Fruit fly (Drosophila melanogaster): ENCODE data around the gene nonC.

The nonC gene

DNA sequence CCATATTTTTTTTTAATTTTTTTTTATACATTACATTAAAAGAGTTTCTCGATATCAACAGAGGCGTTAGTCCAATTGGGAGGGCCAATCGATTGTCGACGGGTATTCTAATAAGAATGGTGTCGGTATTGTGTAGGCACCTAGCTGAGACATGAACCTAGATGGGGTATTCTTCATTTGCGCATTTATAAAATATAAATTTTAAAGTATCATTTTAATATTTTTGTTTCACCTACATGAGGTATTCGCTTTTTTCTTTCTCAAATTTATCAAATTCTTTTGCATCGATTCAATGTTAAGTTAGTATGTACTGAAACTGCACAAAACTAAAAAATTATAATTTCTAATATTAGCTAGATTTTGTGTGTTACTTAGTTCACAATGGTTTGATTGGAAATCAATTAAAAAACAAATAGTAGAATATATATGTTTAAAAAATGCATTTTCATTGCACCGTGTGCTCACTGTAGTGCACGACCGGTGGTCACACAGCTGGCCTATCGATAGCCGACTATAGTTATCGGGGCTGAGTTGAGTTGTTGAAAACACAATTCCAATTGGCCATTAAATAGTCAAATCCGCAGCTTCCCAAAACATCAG is 19.6 kb downstream of the nonC start, which contains the start of the genes CG14435 and Tmf (continued):
- peak; percentile 20 for TF ChIP-seq CG1621 (tag; optimal IDR thresholded peaks at IDR 0.05)
- peak; percentile 78 for TF ChIP-seq acj6 (GFP tag; optimal IDR thresholded peaks at IDR 0.05)
- TF ChIP-seq OdsH (GFP tag; optimal IDR thresholded peaks at IDR 0.05): peak; percentile 78
- peak; percentile 38 for TF ChIP-seq spab (GFP tag; optimal IDR thresholded peaks at IDR 0.05)
- TF ChIP-seq Blimp-1 (GFP tag; optimal IDR thresholded peaks at IDR 0.05): peak; percentile 47
- TF ChIP-seq topi (GFP tag; optimal IDR thresholded peaks at IDR 0.05): peak; percentile 73
- TF ChIP-seq CG8632 (GFP tag; optimal IDR thresholded peaks at IDR 0.05): peak; percentile 73
- TF ChIP-seq CG6163 (GFP tag; IDR thresholded peaks at IDR 0.05): peak; percentile 85
- TF ChIP-seq Met (GFP tag; optimal IDR thresholded peaks at IDR 0.05): peak; percentile 80
- peak; percentile 53 for TF ChIP-seq CG11762 (GFP tag; optimal IDR thresholded peaks at IDR 0.05; ENCODE audit: insufficient read depth)
- no peak for TF ChIP-seq Hr38 (GFP tag; optimal IDR thresholded peaks at IDR 0.05)
- peak; percentile 63 for TF ChIP-seq CG11902 (GFP tag; optimal IDR thresholded peaks at IDR 0.05)
- TF ChIP-seq cyc (GFP tag; optimal IDR thresholded peaks at IDR 0.05): peak; percentile 70
- no peak for TF ChIP-seq fd85E (GFP tag; optimal IDR thresholded peaks at IDR 0.05)
- peak; percentile 72 for TF ChIP-seq Gug (GFP tag; IDR thresholded peaks at IDR 0.05)
- peak; percentile 83 for TF ChIP-seq esn (GFP tag; optimal IDR thresholded peaks at IDR 0.05)
- TF ChIP-seq Smox (GFP tag; optimal IDR thresholded peaks at IDR 0.05): peak; percentile 62
- peak; percentile 81 for TF ChIP-seq Hr4 (GFP tag; optimal IDR thresholded peaks at IDR 0.05)
- TF ChIP-seq CG10669 (GFP tag; optimal IDR thresholded peaks at IDR 0.05): peak; percentile 76
- TF ChIP-seq achi (GFP tag; optimal IDR thresholded peaks at IDR 0.05): peak; percentile 75
- peak; percentile 76 for TF ChIP-seq CG34406 (GFP tag; optimal IDR thresholded peaks at IDR 0.05)
- TF ChIP-seq Ets96B (tag; optimal IDR thresholded peaks at IDR 0.05): peak; percentile 76
- TF ChIP-seq net (GFP tag; optimal IDR thresholded peaks at IDR 0.05): peak; percentile 60
- peak; percentile 68 for TF ChIP-seq Hr39 (GFP tag; optimal IDR thresholded peaks at IDR 0.05)
- peak; percentile 48 for TF ChIP-seq dac (GFP tag; optimal IDR thresholded peaks at IDR 0.05)
- TF ChIP-seq CG6854 (GFP tag; optimal IDR thresholded peaks at IDR 0.05): peak; percentile 14
- peak; percentile 73 for TF ChIP-seq CG4318 (GFP tag; optimal IDR thresholded peaks at IDR 0.05)
- TF ChIP-seq CG3919 (GFP tag; optimal IDR thresholded peaks at IDR 0.05): peak; percentile 70
- peak; percentile 22 for TF ChIP-seq CG8319 (GFP tag; optimal IDR thresholded peaks at IDR 0.05)

DNA sequence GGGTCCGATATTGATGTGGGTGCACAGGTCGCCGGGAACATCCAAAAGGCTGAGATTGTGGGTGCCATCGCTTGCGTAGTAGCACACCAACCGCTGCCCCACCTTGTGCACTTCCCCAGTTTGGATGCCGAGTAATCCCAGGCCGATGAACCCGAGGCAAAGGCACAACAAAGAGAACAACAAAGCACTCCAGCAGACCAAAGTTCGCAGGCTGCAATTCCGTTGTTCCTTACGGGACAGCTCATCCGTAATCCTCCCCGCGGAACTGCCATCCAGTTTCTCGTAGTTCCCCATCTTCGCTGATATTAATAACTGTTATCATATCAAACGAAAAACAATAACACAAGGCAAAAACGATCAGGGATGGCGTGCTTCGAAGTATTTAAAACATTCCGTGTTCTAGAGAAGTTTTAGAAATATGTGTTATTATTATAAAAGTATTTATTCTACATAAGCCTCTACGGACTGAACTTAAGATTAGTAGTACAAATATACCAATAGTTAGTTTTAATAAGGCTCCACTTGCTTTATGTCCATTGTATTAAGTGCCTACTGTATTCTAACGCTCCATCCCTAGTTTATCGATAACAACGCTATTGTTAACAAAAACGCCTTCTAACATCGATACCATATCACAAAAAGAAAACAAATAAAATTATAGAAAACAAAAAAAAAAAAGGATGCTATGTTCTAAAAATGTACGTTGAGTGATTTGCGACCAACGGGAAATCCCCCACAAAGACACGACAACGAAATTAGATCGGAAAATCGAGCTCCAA is 25.1 kb downstream of the nonC start, which contains the start of the genes Cht11 and CG4558:
TSS of gene Cht11 (minus strand) at position 340 of the 779 bp plus-strand sequence.
TSS of gene CG4558 (plus strand) at position 593 of the 779 bp plus-strand sequence.
- TF ChIP-seq salr (GFP tag; optimal IDR thresholded peaks at IDR 0.05) (peak; percentile 53 to 81), Hr4 (GFP tag; optimal IDR thresholded peaks at IDR 0.05) (peak; percentile 81), CG4318 (GFP tag; optimal IDR thresholded peaks at IDR 0.05) (peak; percentile 70), achi (GFP tag; optimal IDR thresholded peaks at IDR 0.05) (peak; percentile 83), CG3032 (tag; optimal IDR thresholded peaks at IDR 0.05) (peak; percentile 83), CG15336 (GFP tag; IDR thresholded peaks at IDR 0.05) (peak; percentile 79; the same call in 1 of the 2 replicates), CG31627 (GFP tag; optimal IDR thresholded peaks at IDR 0.05) (peak; percentile 88), CG9139 (GFP tag; optimal IDR thresholded peaks at IDR 0.05) (peak; percentile 60), fkh (GFP tag; optimal IDR thresholded peaks at IDR 0.05) (peak; percentile 74), CG34406 (GFP tag; optimal IDR thresholded peaks at IDR 0.05) (peak; percentile 82), net (GFP tag; optimal IDR thresholded peaks at IDR 0.05) (peak; percentile 83), Hr39 (GFP tag; optimal IDR thresholded peaks at IDR 0.05) (peak; percentile 85), pdm3 (GFP tag; optimal IDR thresholded peaks at IDR 0.05) (peak; percentile 88), CG32006 (GFP tag; optimal IDR thresholded peaks at IDR 0.05) (peak; percentile 83), CG11762 (GFP tag; optimal IDR thresholded peaks at IDR 0.05; ENCODE audit: insufficient read depth) (peak; percentile 67), CG8632 (GFP tag; optimal IDR thresholded peaks at IDR 0.05) (peak; percentile 66), CG6163 (GFP tag; IDR thresholded peaks at IDR 0.05) (peak; percentile 86), svp (GFP tag) (peak; percentile 92), Smox (GFP tag; optimal IDR thresholded peaks at IDR 0.05) (peak; percentile 87), CG16779 (tag; optimal IDR thresholded peaks at IDR 0.05) (peak; percentile 59), lz (GFP tag; optimal IDR thresholded peaks at IDR 0.05) (peak; percentile 89), CG6792 (GFP tag; optimal IDR thresholded peaks at IDR 0.05) (peak; percentile 80), Gug (GFP tag; IDR thresholded peaks at IDR 0.05) (peak; percentile 79), dsx (GFP tag; optimal IDR thresholded peaks at IDR 0.05; ENCODE audit: poor library complexity, severe bottlenecking) (peak; percentile 78), eg (GFP tag; IDR thresholded peaks at IDR 0.05) (peak; percentile 90), Blimp-1 (GFP tag; optimal IDR thresholded peaks at IDR 0.05) (peak; percentile 39), fd59A (GFP tag; optimal IDR thresholded peaks at IDR 0.05) (peak; percentile 58), Eip78C (GFP tag) (peak; percentile 95), CG11902 (GFP tag; optimal IDR thresholded peaks at IDR 0.05) (peak; percentile 66), CG8119 (GFP tag; IDR thresholded peaks at IDR 0.05) (peak; percentile 82), CG1621 (tag; optimal IDR thresholded peaks at IDR 0.05) (peak; percentile 51), Met (GFP tag; optimal IDR thresholded peaks at IDR 0.05) (peak; percentile 87)

Measured in whole organism, prepupa.